Fruit fly (Drosophila melanogaster) whole organism, embryonic: ENCODE results near the gene CG17652.

Experiments
- Aef1 ChIP-seq: fragments of 200-800 bp; sonication (Bioruptor generic); IDR thresholded peaks from 3 replicates; pipeline ENCODE4 v1.3.6; 2022; ENCODE audit warnings: missing biosample characterization, missing genetic modification characterization
- Atf6 ChIP-seq: fragments of 200-800 bp; sonication (Bioruptor generic); IDR thresholded peaks from 2 replicates; pipeline ENCODE4 v1.3.6; 2022; ENCODE audit warnings: missing biosample characterization, missing genetic modification characterization
- CG11247 ChIP-seq: fragments of 200-800 bp; sonication (Bioruptor generic); IDR thresholded peaks from 2 replicates; pipeline ENCODE4 v1.3.6; 2022; ENCODE audit warnings: missing biosample characterization, missing genetic modification characterization
- CG15514 ChIP-seq: fragments of 200-800 bp; sonication (Bioruptor generic); optimal IDR thresholded peaks from 3 replicates; lab custom pipeline; 2017; ENCODE audit warnings: missing biosample characterization, missing genetic modification characterization, mild to moderate bottlenecking, moderate library complexity, missing genetic modification reagents
- CG17359 ChIP-seq: fragments of 200-800 bp; sonication (Bioruptor generic); optimal IDR thresholded peaks from 3 replicates; lab custom pipeline; 2018; ENCODE audit warnings: missing biosample characterization, mild to moderate bottlenecking, missing genetic modification characterization, moderate library complexity
- CG18599 ChIP-seq: fragments of 200-800 bp; sonication (Bioruptor generic); optimal IDR thresholded peaks from 3 replicates; lab custom pipeline; 2017; ENCODE audit warnings: missing biosample characterization, missing genetic modification characterization, mild to moderate bottlenecking, moderate library complexity, missing genetic modification reagents
- CG2120 ChIP-seq: fragments of 200-800 bp; sonication (Bioruptor generic); optimal IDR thresholded peaks from 3 replicates; lab custom pipeline; 2016; ENCODE audit warnings: missing biosample characterization, missing genetic modification characterization
- CG33213 ChIP-seq: fragments of 200-800 bp; sonication (Bioruptor generic); optimal IDR thresholded peaks from 3 replicates; lab custom pipeline; 2016; ENCODE audit warnings: missing biosample characterization, missing genetic modification characterization
- CG33557 ChIP-seq: fragments of 200-800 bp; sonication (Bioruptor generic); optimal IDR thresholded peaks from 2 replicates; lab custom pipeline; 2019; ENCODE audit warnings: missing biosample characterization, mild to moderate bottlenecking, missing genetic modification characterization, moderate library complexity
- CG5953 ChIP-seq: fragments of 200-800 bp; sonication (Bioruptor generic); IDR thresholded peaks from 2 replicates; pipeline ENCODE4 v1.3.6; 2022; ENCODE audit warnings: missing biosample characterization, missing genetic modification characterization
- CG6689 ChIP-seq: fragments of 200-800 bp; sonication (Bioruptor generic); IDR thresholded peaks from 2 replicates; pipeline ENCODE4 v1.3.6; 2022; ENCODE audit warnings: missing biosample characterization, missing genetic modification characterization
- CG7372 ChIP-seq: fragments of 200-800 bp; sonication (Bioruptor generic); IDR thresholded peaks from 2 replicates; pipeline ENCODE4 v1.3.6; 2022; ENCODE audit warnings: missing biosample characterization, missing genetic modification characterization
- Deaf1 ChIP-seq: fragments of 200-800 bp; optimal IDR thresholded peaks from 3 replicates; lab custom pipeline; 2019; ENCODE audit warnings: missing biosample characterization, mild to moderate bottlenecking, missing genetic modification characterization, moderate library complexity
- Dip2 ChIP-seq: fragments of 200-800 bp; sonication (Bioruptor generic); IDR thresholded peaks from 2 replicates; pipeline ENCODE4 v1.3.6; 2022; ENCODE audit warnings: missing biosample characterization, missing genetic modification characterization
- Doc2 ChIP-seq: fragments of 200-800 bp; sonication (Bioruptor generic); IDR thresholded peaks from 2 replicates; pipeline ENCODE4 v1.3.6; 2022; ENCODE audit warnings: missing biosample characterization, missing genetic modification characterization
- Dp ChIP-seq: fragments of 200-800 bp; sonication (Bioruptor generic); optimal IDR thresholded peaks from 2 replicates; lab custom pipeline; 2018; ENCODE audit warnings: missing biosample characterization, mild to moderate bottlenecking, missing genetic modification characterization, moderate library complexity
- Eip74EF ChIP-seq, 2 experiments: fragments of 200-800 bp in 1 of 2; fragments of >200 bp in 1 of 2; sonication (Bioruptor generic) in 1 of 2; optimal IDR thresholded peaks; 2 replicates each; lab custom pipeline; 2017 to 2019; ENCODE audit warnings: missing biosample characterization in 2 of 2, missing genetic modification characterization in 2 of 2, mild to moderate bottlenecking in 1 of 2, moderate library complexity in 1 of 2
- Ets97D ChIP-seq: fragments of 200-800 bp; sonication (Bioruptor generic); optimal IDR thresholded peaks from 3 replicates; lab custom pipeline; 2016; ENCODE audit warnings: missing biosample characterization, missing genetic modification characterization
- Fer2 ChIP-seq: fragments of 200-800 bp; sonication (Bioruptor generic); optimal IDR thresholded peaks from 2 replicates; lab custom pipeline; 2018; ENCODE audit warnings: missing biosample characterization, mild to moderate bottlenecking, missing genetic modification characterization, moderate library complexity
- H2.0 ChIP-seq: fragments of 200-800 bp; sonication (Bioruptor generic); IDR thresholded peaks from 2 replicates; pipeline ENCODE4 v1.3.6; 2022; ENCODE audit warnings: missing biosample characterization, missing genetic modification characterization
- Lpt ChIP-seq: fragments of >200 bp; optimal IDR thresholded peaks from 2 replicates; lab custom pipeline; 2018; ENCODE audit warnings: missing biosample characterization, missing genetic modification characterization
- Myb ChIP-seq: fragments of 200-800 bp; sonication (Bioruptor generic); optimal IDR thresholded peaks from 2 replicates; lab custom pipeline; 2016; ENCODE audit warnings: missing biosample characterization, missing genetic modification characterization
- Nf-YB ChIP-seq: fragments of 200-800 bp; sonication (Bioruptor generic); optimal IDR thresholded peaks from 3 replicates; lab custom pipeline; 2019; ENCODE audit warnings: missing biosample characterization, mild to moderate bottlenecking, missing genetic modification characterization, moderate library complexity
- Optix ChIP-seq: fragments of 200-800 bp; sonication (Bioruptor generic); IDR thresholded peaks from 3 replicates; pipeline ENCODE4 v1.3.6; 2022; ENCODE audit warnings: missing biosample characterization, missing genetic modification characterization
- PHDP ChIP-seq: fragments of 200-800 bp; sonication (Bioruptor generic); optimal IDR thresholded peaks from 3 replicates; lab custom pipeline; 2018; ENCODE audit warnings: missing biosample characterization, mild to moderate bottlenecking, missing genetic modification characterization, moderate library complexity
- Ptx1 ChIP-seq: fragments of 200-800 bp; sonication (Bioruptor generic); IDR thresholded peaks from 2 replicates; pipeline ENCODE4 v1.3.6; 2022; ENCODE audit warnings: missing biosample characterization, missing genetic modification characterization
- Sin3A ChIP-seq: fragments of >200 bp; optimal IDR thresholded peaks from 2 replicates; lab custom pipeline; 2018
- Taf1 ChIP-seq: fragments of 200-800 bp; sonication (Bioruptor generic); IDR thresholded peaks from 2 replicates; pipeline ENCODE4 v1.3.6; 2022; ENCODE audit warnings: missing biosample characterization, missing genetic modification characterization
- YL-1 ChIP-seq: fragments of 200-800 bp; sonication (Bioruptor generic); optimal IDR thresholded peaks from 3 replicates; lab custom pipeline; 2017; ENCODE audit warnings: missing biosample characterization, mild to moderate bottlenecking, missing genetic modification characterization
- ac ChIP-seq: fragments of 200-800 bp; sonication (Bioruptor generic); optimal IDR thresholded peaks from 3 replicates; lab custom pipeline; 2017; ENCODE audit warnings: missing biosample characterization, mild to moderate bottlenecking, missing genetic modification characterization
- ato ChIP-seq: fragments of 200-800 bp; sonication (Bioruptor generic); IDR thresholded peaks from 2 replicates; pipeline ENCODE4 v1.3.6; 2022; ENCODE audit warnings: missing biosample characterization, missing genetic modification characterization; ENCODE audit not compliant: partially characterized antibody
- chif ChIP-seq, 2 experiments: fragments of 200-800 bp; sonication (Bioruptor generic); optimal IDR thresholded peaks; 3 replicates each; lab custom pipeline; 2016; ENCODE audit warnings: missing biosample characterization in 2 of 2, missing genetic modification characterization in 2 of 2
- emc ChIP-seq: fragments of 200-800 bp; sonication (Bioruptor generic); optimal IDR thresholded peaks from 2 replicates; lab custom pipeline; 2016; ENCODE audit warnings: missing biosample characterization, missing genetic modification characterization
- exex ChIP-seq: fragments of 200-800 bp; sonication (Bioruptor generic); optimal IDR thresholded peaks from 4 replicates; lab custom pipeline; 2018; ENCODE audit warnings: missing biosample characterization, mild to moderate bottlenecking, missing genetic modification characterization, moderate library complexity
- fd102C ChIP-seq: fragments of 200-800 bp; sonication (Bioruptor generic); optimal IDR thresholded peaks from 2 replicates; lab custom pipeline; 2018; ENCODE audit warnings: missing biosample characterization, mild to moderate bottlenecking, missing genetic modification characterization, moderate library complexity
- gro ChIP-seq: fragments of 200-800 bp; sonication (Bioruptor generic); optimal IDR thresholded peaks from 2 replicates; lab custom pipeline; 2016; ENCODE audit warnings: missing biosample characterization, missing genetic modification characterization
- hkb ChIP-seq, 2 experiments: fragments of 200-800 bp in 1 of 2; fragments of >200 bp in 1 of 2; sonication (Bioruptor generic) in 1 of 2; IDR thresholded peaks in 1 of 2; optimal IDR thresholded peaks in 1 of 2; 2 replicates each; pipeline versions ENCODE4 v1.3.6 to Lab custom; 2017 to 2022; ENCODE audit warnings: missing biosample characterization in 1 of 2, missing genetic modification characterization in 1 of 2
- hth ChIP-seq: fragments of >200 bp; optimal IDR thresholded peaks from 2 replicates; lab custom pipeline; 2017; ENCODE audit warnings: inconsistent platforms
- inv ChIP-seq: fragments of 200-800 bp; sonication (Bioruptor generic); IDR thresholded peaks from 2 replicates; pipeline ENCODE4 v1.3.6; 2022; ENCODE audit warnings: missing biosample characterization, missing genetic modification characterization; ENCODE audit not compliant: partially characterized antibody
- klu ChIP-seq: fragments of 200-800 bp; sonication (Bioruptor generic); IDR thresholded peaks from 2 replicates; pipeline ENCODE4 v1.3.6; 2022; ENCODE audit warnings: missing biosample characterization, missing genetic modification characterization
- mirr ChIP-seq: fragments of 200-800 bp; sonication (Bioruptor generic); optimal IDR thresholded peaks from 3 replicates; lab custom pipeline; 2018; ENCODE audit warnings: missing biosample characterization, mild to moderate bottlenecking, missing genetic modification characterization
- pb ChIP-seq: fragments of 200-800 bp; sonication (Bioruptor generic); optimal IDR thresholded peaks from 3 replicates; lab custom pipeline; 2016; ENCODE audit warnings: missing biosample characterization, missing genetic modification characterization
- phol ChIP-seq: fragments of 200-800 bp; sonication (Bioruptor generic); optimal IDR thresholded peaks from 3 replicates; lab custom pipeline; 2018; ENCODE audit warnings: missing biosample characterization, mild to moderate bottlenecking, missing genetic modification characterization, moderate library complexity
- pnt ChIP-seq: fragments of 200-800 bp; sonication (Bioruptor generic); optimal IDR thresholded peaks from 3 replicates; lab custom pipeline; 2016; ENCODE audit warnings: missing biosample characterization, missing genetic modification characterization
- pzg ChIP-seq: fragments of 200-800 bp; sonication (Bioruptor generic); optimal IDR thresholded peaks from 3 replicates; lab custom pipeline; 2018; ENCODE audit warnings: missing biosample characterization, mild to moderate bottlenecking, missing genetic modification characterization, moderate library complexity
- slp2 ChIP-seq: fragments of 200-800 bp; sonication (Bioruptor generic); optimal IDR thresholded peaks from 2 replicates; lab custom pipeline; 2016; ENCODE audit warnings: missing biosample characterization, missing genetic modification characterization
- tap ChIP-seq: fragments of 200-800 bp; optimal IDR thresholded peaks from 3 replicates; lab custom pipeline; 2019; ENCODE audit warnings: missing biosample characterization, mild to moderate bottlenecking, missing genetic modification characterization, moderate library complexity
- usp ChIP-seq: fragments of >200 bp; optimal IDR thresholded peaks from 2 replicates; lab custom pipeline; 2017; ENCODE audit warnings: missing biosample characterization, missing genetic modification characterization
- wdn ChIP-seq: fragments of 200-800 bp; sonication (Bioruptor generic); IDR thresholded peaks from 2 replicates; pipeline ENCODE4 v1.3.6; 2022; ENCODE audit warnings: missing biosample characterization, missing genetic modification characterization
- wek ChIP-seq: fragments of 200-800 bp; sonication (Bioruptor generic); optimal IDR thresholded peaks from 3 replicates; lab custom pipeline; 2018; ENCODE audit warnings: missing biosample characterization, mild to moderate bottlenecking, missing genetic modification characterization, moderate library complexity

The CG17652 gene

DNA sequence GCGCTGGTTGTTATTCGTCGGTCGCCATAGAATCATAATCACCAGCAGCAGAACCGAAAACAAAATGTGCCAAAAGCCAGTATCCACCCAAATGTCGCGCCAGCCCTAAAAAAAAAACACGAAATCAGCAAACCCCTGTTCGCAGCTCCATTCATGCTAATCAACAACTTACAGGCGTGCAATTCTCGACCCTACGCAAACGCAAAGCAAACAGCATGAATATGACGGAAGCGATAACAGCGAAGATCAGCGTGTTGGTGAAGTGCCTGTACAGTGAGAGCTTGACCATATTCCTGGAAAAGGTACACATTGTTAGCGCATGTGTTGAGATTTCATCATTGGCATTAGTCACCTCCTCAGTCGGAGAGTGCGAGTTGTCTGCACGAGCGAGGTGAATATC lies 24.0 kb downstream of the CG17652 start:
- TF ChIP-seq PHDP (tag; lab: Kevin White, UChicago), result no peak
- no peak for TF ChIP-seq tap (tag; lab: Kevin White, UChicago)
- TF ChIP-seq chif (GFP tag; optimal IDR thresholded peaks at IDR 0.05; lab: Kevin White, UChicago), result no peak
- TF ChIP-seq Nf-YB (GFP tag; lab: Kevin White, UChicago), result no peak
- TF ChIP-seq Atf6 (GFP tag; lab: Robert Waterston, UW), result no peak
- TF ChIP-seq Optix (GFP tag; lab: Robert Waterston, UW), result no peak
- TF ChIP-seq CG33213 (GFP tag; lab: Kevin White, UChicago), result no peak
- TF ChIP-seq pnt (GFP tag; lab: Kevin White, UChicago), result no peak
- TF ChIP-seq Myb (GFP tag; lab: Kevin White, UChicago), result no peak
- no peak for TF ChIP-seq Eip74EF (GFP tag; optimal IDR thresholded peaks at IDR 0.05; lab: Kevin White, UChicago)
- no peak for TF ChIP-seq phol
- TF ChIP-seq CG11247 (GFP tag; lab: Robert Waterston, UW), result no peak

DNA sequence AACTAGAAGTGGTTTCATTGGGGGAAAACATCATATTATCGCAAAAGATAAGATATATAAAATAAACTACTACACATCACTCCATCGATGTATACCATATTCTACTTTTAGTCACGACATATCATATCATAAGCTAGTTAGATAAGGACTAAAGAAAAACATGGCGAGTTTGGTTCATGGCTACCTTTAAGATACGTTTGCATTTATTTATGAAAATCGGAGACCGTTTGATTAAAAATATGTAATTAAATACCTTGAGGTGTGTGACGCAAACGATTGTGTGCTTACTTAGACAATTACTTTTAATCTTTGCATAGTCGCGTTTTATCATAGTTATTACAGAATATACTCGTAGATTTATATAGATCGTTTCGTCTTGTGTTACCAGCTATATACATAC lies 25.2 kb downstream of the CG17652 start:
- TF ChIP-seq CG33557 (GFP tag; lab: Kevin White, UChicago) (no peak), CG17359 (tag; lab: Kevin White, UChicago) (no peak), Aef1 (GFP tag; lab: Robert Waterston, UW) (no peak), Fer2 (no peak), mirr (GFP tag; lab: Kevin White, UChicago) (peak; percentile 86), exex (tag; lab: Kevin White, UChicago) (peak; percentile 91)

dm6 chr2L:1704746-1705145 lies 27.4 kb downstream of the CG17652 start, which contains the start of gene cpb:
TSS of gene cpb (plus strand) at chr2L:1704902.
- TF ChIP-seq Lpt (GFP tag; lab: Kevin White, UChicago) (no peak), usp (GFP tag; lab: Kevin White, UChicago) (no peak), Ets97D (GFP tag; lab: Kevin White, UChicago) (peak; percentile 6), emc (no peak), CG5953 (no peak), hth (no peak), hkb (optimal IDR thresholded peaks at IDR 0.05; lab: Kevin White, UChicago) (no peak), hkb (GFP tag; IDR thresholded peaks at IDR 0.05; lab: Robert Waterston, UW) (no peak), fd102C (no peak), CG7372 (GFP tag; lab: Robert Waterston, UW) (no peak), ato (peak; percentile 95), slp2 (no peak), CG15514 (peak; percentile 47), Deaf1 (tag; lab: Kevin White, UChicago) (no peak), inv (GFP tag; lab: Robert Waterston, UW) (peak; percentile 85), Ptx1 (GFP tag; lab: Robert Waterston, UW) (no peak), Dp (GFP tag; lab: Kevin White, UChicago) (peak; percentile 86), Doc2 (no peak), CG18599 (GFP tag; lab: Kevin White, UChicago) (no peak), gro (GFP tag; lab: Kevin White, UChicago) (peak; percentile 9), pb (no peak), pzg (GFP tag; lab: Kevin White, UChicago) (peak; percentile 62), Dip2 (GFP tag; lab: Robert Waterston, UW) (no peak), wdn (GFP tag; lab: Robert Waterston, UW) (no peak), klu (GFP tag; lab: Robert Waterston, UW) (no peak), Sin3A (lab: Kevin White, UChicago) (peak; percentile 39), Taf1 (no peak), YL-1 (peak; percentile 56), ac (GFP tag; lab: Kevin White, UChicago) (no peak), CG2120 (GFP tag; lab: Kevin White, UChicago) (no peak), H2.0 (GFP tag; lab: Robert Waterston, UW) (no peak), wek (GFP tag; lab: Kevin White, UChicago) (no peak), CG6689 (GFP tag; lab: Robert Waterston, UW) (no peak)
